Fruit fly (Drosophila melanogaster) whole organism, embryonic: ENCODE results near the gene CG43062.

Experiments used
- Awh ChIP-seq: fragments of 200-800 bp; sonication (Bioruptor generic); IDR thresholded peaks from 2 replicates; pipeline ENCODE4, ENCODE4 v1.3.6; 2022; ENCODE audit warnings: missing biosample characterization, missing genetic modification characterization
- B-H2 ChIP-seq: fragments of 200-800 bp; sonication (Bioruptor generic); optimal IDR thresholded peaks from 2 replicates; lab custom pipeline; 2018; ENCODE audit warnings: missing biosample characterization, mild to moderate bottlenecking, missing genetic modification characterization
- BEAF-32 ChIP-seq: fragments of 200-800 bp; sonication (Bioruptor generic); optimal IDR thresholded peaks from 3 replicates; lab custom pipeline; 2017; ENCODE audit warnings: missing biosample characterization, missing genetic modification characterization, mild to moderate bottlenecking, moderate library complexity, missing genetic modification reagents
- CG10543 ChIP-seq: fragments of 200-800 bp; sonication (Bioruptor generic); optimal IDR thresholded peaks from 3 replicates; lab custom pipeline; 2017; ENCODE audit warnings: missing biosample characterization, mild to moderate bottlenecking, missing genetic modification characterization, moderate library complexity
- CG11504 ChIP-seq: fragments of 200-800 bp; sonication (Bioruptor generic); optimal IDR thresholded peaks from 3 replicates; lab custom pipeline; 2019; ENCODE audit warnings: missing biosample characterization, mild to moderate bottlenecking, missing genetic modification characterization, moderate library complexity
- CG12219 ChIP-seq: fragments of 200-800 bp; sonication (Bioruptor generic); optimal IDR thresholded peaks from 3 replicates; lab custom pipeline; 2018; ENCODE audit warnings: missing biosample characterization, mild to moderate bottlenecking, missing genetic modification characterization
- CG14860 ChIP-seq: fragments of 200-800 bp; sonication (Bioruptor generic); IDR thresholded peaks from 3 replicates; pipeline ENCODE4 v1.3.6; 2022; ENCODE audit warnings: missing biosample characterization, missing genetic modification characterization; ENCODE audit not compliant: partially characterized antibody
- CG15269 ChIP-seq: fragments of 200-800 bp; sonication (Bioruptor generic); optimal IDR thresholded peaks from 2 replicates; lab custom pipeline; 2018; ENCODE audit warnings: missing biosample characterization, mild to moderate bottlenecking, missing genetic modification characterization, moderate library complexity
- CG15601 ChIP-seq: fragments of 200-800 bp; sonication (Bioruptor generic); optimal IDR thresholded peaks from 3 replicates; lab custom pipeline; 2019; ENCODE audit warnings: missing biosample characterization, mild to moderate bottlenecking, missing genetic modification characterization, moderate library complexity
- CG1647 ChIP-seq: fragments of 200-800 bp; sonication (Bioruptor generic); optimal IDR thresholded peaks from 3 replicates; lab custom pipeline; 2016; ENCODE audit warnings: missing biosample characterization, missing genetic modification characterization
- CG17912 ChIP-seq: fragments of 200-800 bp; sonication (Bioruptor generic); optimal IDR thresholded peaks from 2 replicates; lab custom pipeline; 2018; ENCODE audit warnings: missing biosample characterization, mild to moderate bottlenecking, missing genetic modification characterization
- CG1832 ChIP-seq: fragments of 200-800 bp; sonication (Bioruptor generic); optimal IDR thresholded peaks from 2 replicates; lab custom pipeline; 2017; ENCODE audit warnings: missing biosample characterization, mild to moderate bottlenecking, missing genetic modification characterization, inconsistent platforms
- CG30431 ChIP-seq: fragments of 200-800 bp; sonication (Bioruptor generic); optimal IDR thresholded peaks from 2 replicates; lab custom pipeline; 2017; ENCODE audit warnings: missing biosample characterization, missing genetic modification characterization
- CG3163 ChIP-seq: fragments of 200-800 bp; sonication (Bioruptor generic); optimal IDR thresholded peaks from 3 replicates; lab custom pipeline; 2016; ENCODE audit warnings: missing biosample characterization, missing genetic modification characterization
- CG3995 ChIP-seq: fragments of 200-800 bp; sonication (Bioruptor generic); optimal IDR thresholded peaks from 3 replicates; lab custom pipeline; 2016; ENCODE audit warnings: missing biosample characterization, missing genetic modification characterization
- CG4404 ChIP-seq: fragments of 200-800 bp; sonication (Bioruptor generic); IDR thresholded peaks from 2 replicates; pipeline ENCODE4 v1.3.6; 2022; ENCODE audit warnings: missing biosample characterization, missing genetic modification characterization
- CG4424 ChIP-seq: fragments of 200-800 bp; sonication (Bioruptor generic); optimal IDR thresholded peaks from 3 replicates; lab custom pipeline; 2016; ENCODE audit warnings: missing biosample characterization, missing genetic modification characterization
- CG4854 ChIP-seq: fragments of 200-800 bp; sonication (Bioruptor generic); optimal IDR thresholded peaks from 2 replicates; lab custom pipeline; 2016; ENCODE audit warnings: missing biosample characterization, missing genetic modification characterization, inconsistent platforms
- CG5953 ChIP-seq: fragments of 200-800 bp; sonication (Bioruptor generic); IDR thresholded peaks from 2 replicates; pipeline ENCODE4 v1.3.6; 2022; ENCODE audit warnings: missing biosample characterization, missing genetic modification characterization
- CG7987 ChIP-seq: fragments of 200-800 bp; sonication (Bioruptor generic); optimal IDR thresholded peaks from 2 replicates; lab custom pipeline; 2018; ENCODE audit warnings: missing biosample characterization, mild to moderate bottlenecking, missing genetic modification characterization, moderate library complexity
- CG8359 ChIP-seq: fragments of 200-800 bp; sonication (Bioruptor generic); optimal IDR thresholded peaks from 2 replicates; lab custom pipeline; 2017; ENCODE audit warnings: missing biosample characterization, mild to moderate bottlenecking, missing genetic modification characterization, borderline replicate concordance
- D19A ChIP-seq: fragments of 200-800 bp; optimal IDR thresholded peaks from 3 replicates; lab custom pipeline; 2019; ENCODE audit warnings: missing biosample characterization, mild to moderate bottlenecking, missing genetic modification characterization, moderate library complexity
- D19B ChIP-seq: fragments of 200-800 bp; sonication (Bioruptor generic); optimal IDR thresholded peaks from 2 replicates; lab custom pipeline; 2017; ENCODE audit warnings: missing biosample characterization, mild to moderate bottlenecking, missing genetic modification characterization
- Dad ChIP-seq: fragments of 200-800 bp; sonication (Bioruptor generic); optimal IDR thresholded peaks from 3 replicates; lab custom pipeline; 2016; ENCODE audit warnings: missing biosample characterization, missing genetic modification characterization
- Elba2 ChIP-seq: fragments of 200-800 bp; sonication (Bioruptor generic); optimal IDR thresholded peaks from 3 replicates; lab custom pipeline; 2016; ENCODE audit warnings: missing biosample characterization, missing genetic modification characterization
- Hr39 ChIP-seq: fragments of >200 bp; optimal IDR thresholded peaks from 2 replicates; lab custom pipeline; 2017
- Lhr ChIP-seq: fragments of 200-800 bp; sonication (Bioruptor generic); optimal IDR thresholded peaks from 3 replicates; lab custom pipeline; 2017; ENCODE audit warnings: mild to moderate bottlenecking, missing biosample characterization, missing genetic modification reagents, missing genetic modification characterization
- MTF-1 ChIP-seq: fragments of 200-800 bp; sonication (Bioruptor generic); optimal IDR thresholded peaks from 2 replicates; lab custom pipeline; 2018; ENCODE audit warnings: missing biosample characterization, mild to moderate bottlenecking, missing genetic modification characterization, borderline replicate concordance
- Opbp ChIP-seq: fragments of 200-800 bp; sonication (Bioruptor generic); IDR thresholded peaks from 3 replicates; pipeline ENCODE4 v1.3.6; 2022; ENCODE audit warnings: missing biosample characterization, missing genetic modification characterization; ENCODE audit not compliant: partially characterized antibody
- Rfx ChIP-seq: fragments of 200-800 bp; sonication (Bioruptor generic); IDR thresholded peaks from 2 replicates; pipeline ENCODE4 v1.3.6; 2022; ENCODE audit warnings: missing biosample characterization, missing genetic modification characterization
- Six4 ChIP-seq: fragments of 200-800 bp; sonication (Bioruptor generic); optimal IDR thresholded peaks from 2 replicates; lab custom pipeline; 2016; ENCODE audit warnings: missing biosample characterization, missing genetic modification characterization
- Xbp1 ChIP-seq: fragments of 200-800 bp; sonication (Bioruptor generic); optimal IDR thresholded peaks from 3 replicates; lab custom pipeline; 2016; ENCODE audit warnings: missing biosample characterization, mild to moderate bottlenecking, missing genetic modification characterization
- btn ChIP-seq: fragments of 200-800 bp; sonication (Bioruptor generic); optimal IDR thresholded peaks from 2 replicates; lab custom pipeline; 2016; ENCODE audit warnings: missing biosample characterization, missing genetic modification characterization
- en ChIP-seq: fragments of 200-800 bp; sonication (Bioruptor generic); optimal IDR thresholded peaks from 2 replicates; lab custom pipeline; 2016; ENCODE audit warnings: missing biosample characterization, missing genetic modification characterization
- fd64A ChIP-seq: fragments of 200-800 bp; sonication (Bioruptor generic); optimal IDR thresholded peaks from 3 replicates; lab custom pipeline; 2018; ENCODE audit warnings: missing biosample characterization, mild to moderate bottlenecking, missing genetic modification characterization
- ind ChIP-seq: fragments of 200-800 bp; sonication (Bioruptor generic); optimal IDR thresholded peaks from 3 replicates; lab custom pipeline; 2016; ENCODE audit warnings: missing biosample characterization, missing genetic modification characterization
- jigr1 ChIP-seq: fragments of 200-800 bp; sonication (Bioruptor generic); IDR thresholded peaks from 3 replicates; pipeline ENCODE4 v1.3.6; 2022; ENCODE audit warnings: missing biosample characterization, missing genetic modification characterization
- klu ChIP-seq: fragments of 200-800 bp; sonication (Bioruptor generic); IDR thresholded peaks from 2 replicates; pipeline ENCODE4 v1.3.6; 2022; ENCODE audit warnings: missing biosample characterization, missing genetic modification characterization
- nerfin-1 ChIP-seq: fragments of 200-800 bp; sonication (Bioruptor generic); optimal IDR thresholded peaks from 3 replicates; lab custom pipeline; 2019; ENCODE audit warnings: missing biosample characterization, mild to moderate bottlenecking, missing genetic modification characterization, moderate library complexity
- nom ChIP-seq: fragments of 200-800 bp; sonication (Bioruptor generic); optimal IDR thresholded peaks from 2 replicates; lab custom pipeline; 2017; ENCODE audit warnings: missing biosample characterization, missing genetic modification characterization, mild to moderate bottlenecking, moderate library complexity, missing genetic modification reagents
- pfk ChIP-seq: fragments of 200-800 bp; sonication (Bioruptor generic); optimal IDR thresholded peaks from 2 replicates; lab custom pipeline; 2018; ENCODE audit warnings: missing biosample characterization, mild to moderate bottlenecking, missing genetic modification characterization, moderate library complexity
- prd ChIP-seq, 3 experiments: fragments of >200 bp in 2 of 3; fragments of 200-800 bp in 1 of 3; sonication (Bioruptor generic) in 1 of 3; optimal IDR thresholded peaks in 2 of 3; IDR thresholded peaks in 1 of 3; 2 replicates in 2 of 3; 3 replicates in 1 of 3; pipeline versions ENCODE4 v1.3.6 to Lab custom; 2017 to 2022; ENCODE audit warnings: missing biosample characterization in 1 of 3, missing genetic modification characterization in 1 of 3
- psq ChIP-seq: fragments of 200-800 bp; sonication (Bioruptor generic); optimal IDR thresholded peaks from 2 replicates; lab custom pipeline; 2017; ENCODE audit warnings: missing biosample characterization, missing genetic modification characterization
- sens ChIP-seq: fragments of 200-800 bp; sonication (Bioruptor generic); peaks from one replicate; lab custom pipeline; 2016; ENCODE audit warnings: missing biosample characterization, missing genetic modification characterization
- seq ChIP-seq: fragments of 200-800 bp; sonication (Bioruptor generic); IDR thresholded peaks from 2 replicates; pipeline ENCODE4 v1.3.6; 2022; ENCODE audit warnings: missing biosample characterization, missing genetic modification characterization
- sug ChIP-seq: fragments of 200-800 bp; optimal IDR thresholded peaks from 2 replicates; lab custom pipeline; 2019; ENCODE audit warnings: missing biosample characterization, mild to moderate bottlenecking, missing genetic modification characterization, moderate library complexity
- tin ChIP-seq: fragments of 200-800 bp; sonication (Bioruptor generic); optimal IDR thresholded peaks from 3 replicates; lab custom pipeline; 2016; ENCODE audit warnings: missing biosample characterization, missing genetic modification characterization
- unc-4 ChIP-seq: fragments of 200-800 bp; sonication (Bioruptor generic); IDR thresholded peaks from 2 replicates; pipeline ENCODE4 v1.3.6; 2022; ENCODE audit warnings: missing biosample characterization, missing genetic modification characterization; ENCODE audit not compliant: partially characterized antibody
- wek ChIP-seq: fragments of 200-800 bp; sonication (Bioruptor generic); optimal IDR thresholded peaks from 3 replicates; lab custom pipeline; 2018; ENCODE audit warnings: missing biosample characterization, mild to moderate bottlenecking, missing genetic modification characterization, moderate library complexity
- yki ChIP-seq: fragments of >200 bp; optimal IDR thresholded peaks from 3 replicates; lab custom pipeline; 2018

Gene CG43062

dm6 chr3R:11761718-11762117, 11.6 kb downstream of the CG43062 start (continued):
- TF ChIP-seq wek (GFP tag; lab: Kevin White, UChicago), result peak; percentile 41
- TF ChIP-seq pfk, result peak; percentile 47
- TF ChIP-seq CG1832, result peak; percentile 31
- TF ChIP-seq Elba2 (GFP tag; lab: Kevin White, UChicago), result peak; percentile 77
- no peak for TF ChIP-seq Dad (GFP tag; lab: Kevin White, UChicago)
- TF ChIP-seq jigr1 (GFP tag; lab: Robert Waterston, UW), result no peak
- peak; percentile 34 for TF ChIP-seq D19A (tag; lab: Kevin White, UChicago)
- peak; percentile 26 for TF ChIP-seq BEAF-32 (GFP tag; lab: Kevin White, UChicago)

dm6 chr3R:11762500-11762899, 12.4 kb downstream of the CG43062 start:
- TF ChIP-seq seq (GFP tag; lab: Robert Waterston, UW), result no peak
- TF ChIP-seq D19B (GFP tag; lab: Kevin White, UChicago), result no peak
- no peak for TF ChIP-seq CG4424 (GFP tag; lab: Kevin White, UChicago)
- no peak for TF ChIP-seq Hr39 (lab: Kevin White, UChicago)
- no peak for TF ChIP-seq Six4
- TF ChIP-seq Xbp1, result no peak
- TF ChIP-seq CG14860 (GFP tag; lab: Robert Waterston, UW), result no peak
- TF ChIP-seq CG10543 (GFP tag; lab: Kevin White, UChicago), result peak; percentile 86
- TF ChIP-seq CG17912 (GFP tag; lab: Kevin White, UChicago), result peak; percentile 31
- no peak for TF ChIP-seq CG1647
- TF ChIP-seq btn (GFP tag; lab: Kevin White, UChicago), result no peak
- no peak for TF ChIP-seq yki (lab: Kevin White, UChicago)
- TF ChIP-seq CG12219 (GFP tag; lab: Kevin White, UChicago), result no peak
- TF ChIP-seq CG3163 (GFP tag; lab: Kevin White, UChicago), result no peak
- no peak for TF ChIP-seq Rfx
- no peak for TF ChIP-seq CG4404 (GFP tag; lab: Robert Waterston, UW)
- no peak for TF ChIP-seq ind (GFP tag; lab: Kevin White, UChicago)
- no peak for TF ChIP-seq CG4854 (GFP tag; lab: Kevin White, UChicago)
- TF ChIP-seq tin (GFP tag; lab: Kevin White, UChicago), result no peak
- TF ChIP-seq fd64A (GFP tag; lab: Kevin White, UChicago), result peak; percentile 28
- no peak for TF ChIP-seq Lhr (GFP tag; lab: Kevin White, UChicago)
- peak; percentile 41 for TF ChIP-seq wek (GFP tag; lab: Kevin White, UChicago)
- no peak for TF ChIP-seq CG15601 (tag; lab: Kevin White, UChicago)
- TF ChIP-seq en (GFP tag; lab: Kevin White, UChicago), result no peak
- TF ChIP-seq CG3995 (GFP tag; lab: Kevin White, UChicago), result no peak
- no peak for TF ChIP-seq CG15269 (tag; lab: Kevin White, UChicago)
- no peak for TF ChIP-seq prd (optimal IDR thresholded peaks at IDR 0.05; lab: Kevin White, UChicago)
- TF ChIP-seq prd (GFP tag; IDR thresholded peaks at IDR 0.05; lab: Robert Waterston, UW), result no peak
- TF ChIP-seq Opbp (GFP tag; lab: Robert Waterston, UW), result no peak
- TF ChIP-seq klu (GFP tag; lab: Robert Waterston, UW), result no peak
- no peak for TF ChIP-seq psq
- no peak for TF ChIP-seq unc-4 (GFP tag; lab: Robert Waterston, UW)
- peak; percentile 27 for TF ChIP-seq nom (GFP tag; lab: Kevin White, UChicago)
- TF ChIP-seq sug (tag; lab: Kevin White, UChicago), result peak; percentile 43
- peak; percentile 29 for TF ChIP-seq B-H2 (GFP tag; lab: Kevin White, UChicago)
- TF ChIP-seq CG8359 (GFP tag; lab: Kevin White, UChicago), result no peak
- TF ChIP-seq CG11504 (tag; lab: Kevin White, UChicago), result no peak
- no peak for TF ChIP-seq Awh (GFP tag; lab: Robert Waterston, UW)
- no peak for TF ChIP-seq nerfin-1 (tag; lab: Kevin White, UChicago)
- TF ChIP-seq MTF-1 (GFP tag; lab: Kevin White, UChicago), result peak; percentile 15
- no peak for TF ChIP-seq CG5953 (GFP tag; lab: Robert Waterston, UW)
- peak; percentile 78 for TF ChIP-seq sens (GFP tag; lab: Kevin White, UChicago)
- no peak for TF ChIP-seq pfk
- TF ChIP-seq CG30431 (GFP tag; lab: Kevin White, UChicago), result no peak
- peak; percentile 4 for TF ChIP-seq CG7987 (GFP tag; lab: Kevin White, UChicago)
